Fruit fly (Drosophila melanogaster) whole organism, embryonic: ENCODE data around the gene CG6178.
A peak's percentile ranks its signal among the peaks of the same experiment; 100 is the strongest.

Experiments used
- B-H1 ChIP-seq: fragments of 200-800 bp; sonication (Bioruptor generic); IDR thresholded peaks from 3 replicates; pipeline ENCODE4 v1.3.6; 2022; ENCODE audit warnings: missing biosample characterization, missing genetic modification characterization
- CG10274 ChIP-seq: fragments of 200-800 bp; sonication (Bioruptor generic); optimal IDR thresholded peaks from 3 replicates; lab custom pipeline; 2017; ENCODE audit warnings: missing biosample characterization, mild to moderate bottlenecking, missing genetic modification characterization
- CG10431 ChIP-seq: fragments of 200-800 bp; sonication (Bioruptor generic); optimal IDR thresholded peaks from 3 replicates; lab custom pipeline; 2018; ENCODE audit warnings: missing biosample characterization, mild to moderate bottlenecking, missing genetic modification characterization
- CG12071 ChIP-seq: fragments of 200-800 bp; sonication (Bioruptor generic); optimal IDR thresholded peaks from 3 replicates; lab custom pipeline; 2018; ENCODE audit warnings: missing biosample characterization, mild to moderate bottlenecking, missing genetic modification characterization
- CG12104 ChIP-seq: fragments of 200-800 bp; sonication (Bioruptor generic); optimal IDR thresholded peaks from 3 replicates; lab custom pipeline; 2016; ENCODE audit warnings: missing biosample characterization, missing genetic modification characterization
- CG15011 ChIP-seq: fragments of 200-800 bp; sonication (Bioruptor generic); optimal IDR thresholded peaks from 3 replicates; lab custom pipeline; 2018; ENCODE audit warnings: missing biosample characterization, mild to moderate bottlenecking, missing genetic modification characterization
- CG15514 ChIP-seq: fragments of 200-800 bp; sonication (Bioruptor generic); optimal IDR thresholded peaks from 3 replicates; lab custom pipeline; 2017; ENCODE audit warnings: missing biosample characterization, missing genetic modification characterization, mild to moderate bottlenecking, moderate library complexity, missing genetic modification reagents
- CG16815 ChIP-seq: fragments of 200-800 bp; sonication (Bioruptor generic); optimal IDR thresholded peaks from 3 replicates; lab custom pipeline; 2017; ENCODE audit warnings: missing biosample characterization, mild to moderate bottlenecking, missing genetic modification characterization
- CG17328 ChIP-seq: fragments of 200-800 bp; sonication (Bioruptor generic); IDR thresholded peaks from 2 replicates; pipeline ENCODE4 v1.3.6; 2022; ENCODE audit warnings: missing biosample characterization, missing genetic modification characterization
- CG17361 ChIP-seq: fragments of 200-800 bp; sonication (Bioruptor generic); IDR thresholded peaks from 3 replicates; pipeline ENCODE4 v1.3.6; 2022; ENCODE audit warnings: missing biosample characterization, missing genetic modification characterization
- CG17829 ChIP-seq: fragments of 200-800 bp; optimal IDR thresholded peaks from 2 replicates; lab custom pipeline; 2019; ENCODE audit warnings: missing biosample characterization, mild to moderate bottlenecking, missing genetic modification characterization, moderate library complexity
- CG1792 ChIP-seq: fragments of 200-800 bp; sonication (Bioruptor generic); optimal IDR thresholded peaks from 2 replicates; lab custom pipeline; 2016; ENCODE audit warnings: missing biosample characterization, missing genetic modification characterization
- CG18764 ChIP-seq: fragments of 200-800 bp; sonication (Bioruptor generic); optimal IDR thresholded peaks from 3 replicates; lab custom pipeline; 2016; ENCODE audit warnings: missing biosample characterization, missing genetic modification characterization
- CG2120 ChIP-seq: fragments of 200-800 bp; sonication (Bioruptor generic); optimal IDR thresholded peaks from 3 replicates; lab custom pipeline; 2016; ENCODE audit warnings: missing biosample characterization, missing genetic modification characterization
- CG30431 ChIP-seq: fragments of 200-800 bp; sonication (Bioruptor generic); optimal IDR thresholded peaks from 2 replicates; lab custom pipeline; 2017; ENCODE audit warnings: missing biosample characterization, missing genetic modification characterization
- CG32767 ChIP-seq: fragments of 200-800 bp; sonication (Bioruptor generic); IDR thresholded peaks from 2 replicates; pipeline ENCODE4 v1.3.6; 2022; ENCODE audit warnings: missing biosample characterization, missing genetic modification characterization
- CG3995 ChIP-seq: fragments of 200-800 bp; sonication (Bioruptor generic); optimal IDR thresholded peaks from 3 replicates; lab custom pipeline; 2016; ENCODE audit warnings: missing biosample characterization, missing genetic modification characterization
- CG42726 ChIP-seq: fragments of 200-800 bp; sonication (Bioruptor generic); IDR thresholded peaks from 2 replicates; pipeline ENCODE4 v1.3.6; 2022; ENCODE audit warnings: missing biosample characterization, missing genetic modification characterization; ENCODE audit not compliant: partially characterized antibody
- CG4282 ChIP-seq: fragments of 200-800 bp; sonication (Bioruptor generic); optimal IDR thresholded peaks from 2 replicates; lab custom pipeline; 2016; ENCODE audit warnings: missing biosample characterization, missing genetic modification characterization
- CG6654 ChIP-seq: fragments of 200-800 bp; sonication (Bioruptor generic); optimal IDR thresholded peaks from 2 replicates; lab custom pipeline; 2017; ENCODE audit warnings: missing biosample characterization, mild to moderate bottlenecking, missing genetic modification characterization
- CG6791 ChIP-seq: fragments of 200-800 bp; sonication (Bioruptor generic); IDR thresholded peaks from 3 replicates; pipeline ENCODE4 v1.3.6; 2022; ENCODE audit warnings: missing biosample characterization, missing genetic modification characterization; ENCODE audit not compliant: partially characterized antibody
- CG9817 ChIP-seq: fragments of 200-800 bp; sonication (Bioruptor generic); optimal IDR thresholded peaks from 2 replicates; lab custom pipeline; 2018; ENCODE audit warnings: missing biosample characterization, mild to moderate bottlenecking, missing genetic modification characterization, moderate library complexity
- CHES-1-like ChIP-seq: fragments of 200-800 bp; sonication (Bioruptor generic); optimal IDR thresholded peaks from 2 replicates; lab custom pipeline; 2016; ENCODE audit warnings: missing biosample characterization, missing genetic modification characterization
- E2f1 ChIP-seq: fragments of 200-800 bp; sonication (Bioruptor generic); IDR thresholded peaks from 2 replicates; pipeline ENCODE4 v1.3.6; 2022; ENCODE audit warnings: missing biosample characterization, missing genetic modification characterization
- MBD-R2 ChIP-seq: fragments of 200-800 bp; sonication (Bioruptor generic); IDR thresholded peaks from 2 replicates; pipeline ENCODE4 v1.3.6; 2022; ENCODE audit warnings: missing biosample characterization, missing genetic modification characterization
- MTF-1 ChIP-seq: fragments of 200-800 bp; sonication (Bioruptor generic); optimal IDR thresholded peaks from 2 replicates; lab custom pipeline; 2018; ENCODE audit warnings: missing biosample characterization, mild to moderate bottlenecking, missing genetic modification characterization, borderline replicate concordance
- Nf-YB ChIP-seq: fragments of 200-800 bp; sonication (Bioruptor generic); optimal IDR thresholded peaks from 3 replicates; lab custom pipeline; 2019; ENCODE audit warnings: missing biosample characterization, mild to moderate bottlenecking, missing genetic modification characterization, moderate library complexity
- Ptx1 ChIP-seq: fragments of 200-800 bp; sonication (Bioruptor generic); IDR thresholded peaks from 2 replicates; pipeline ENCODE4 v1.3.6; 2022; ENCODE audit warnings: missing biosample characterization, missing genetic modification characterization
- Rx ChIP-seq: fragments of 200-800 bp; sonication (Bioruptor generic); IDR thresholded peaks from 2 replicates; pipeline ENCODE4 v1.3.6; 2022; ENCODE audit warnings: missing biosample characterization, missing genetic modification characterization
- Scr ChIP-seq: fragments of 200-800 bp; sonication (Bioruptor generic); IDR thresholded peaks from 2 replicates; pipeline ENCODE4 v1.3.6; 2022; ENCODE audit warnings: missing biosample characterization, missing genetic modification characterization; ENCODE audit not compliant: partially characterized antibody
- Side ChIP-seq: fragments of 200-800 bp; sonication (Bioruptor generic); optimal IDR thresholded peaks from 2 replicates; lab custom pipeline; 2016; ENCODE audit warnings: missing biosample characterization, missing genetic modification characterization
- ac ChIP-seq: fragments of 200-800 bp; sonication (Bioruptor generic); optimal IDR thresholded peaks from 3 replicates; lab custom pipeline; 2017; ENCODE audit warnings: missing biosample characterization, mild to moderate bottlenecking, missing genetic modification characterization
- amos ChIP-seq: fragments of 200-800 bp; sonication (Bioruptor generic); IDR thresholded peaks from 2 replicates; pipeline ENCODE4 v1.3.6; 2022; ENCODE audit warnings: missing biosample characterization, missing genetic modification characterization; ENCODE audit not compliant: partially characterized antibody
- ase ChIP-seq: fragments of 200-800 bp; sonication (Bioruptor generic); IDR thresholded peaks from 3 replicates; pipeline ENCODE4 v1.3.6; 2022; ENCODE audit warnings: missing biosample characterization, missing genetic modification characterization
- ato ChIP-seq: fragments of 200-800 bp; sonication (Bioruptor generic); IDR thresholded peaks from 2 replicates; pipeline ENCODE4 v1.3.6; 2022; ENCODE audit warnings: missing biosample characterization, missing genetic modification characterization; ENCODE audit not compliant: partially characterized antibody
- crc ChIP-seq: fragments of 200-800 bp; sonication (Bioruptor generic); optimal IDR thresholded peaks from 2 replicates; lab custom pipeline; 2016; ENCODE audit warnings: missing biosample characterization, missing genetic modification characterization
- crol ChIP-seq: fragments of 200-800 bp; sonication (Bioruptor generic); IDR thresholded peaks from 2 replicates; pipeline ENCODE4 v1.3.6; 2022; ENCODE audit warnings: missing biosample characterization, missing genetic modification characterization
- en ChIP-seq: fragments of 200-800 bp; sonication (Bioruptor generic); optimal IDR thresholded peaks from 2 replicates; lab custom pipeline; 2016; ENCODE audit warnings: missing biosample characterization, missing genetic modification characterization
- fru ChIP-seq: fragments of >200 bp; optimal IDR thresholded peaks from 2 replicates; lab custom pipeline; 2017
- gem ChIP-seq: fragments of 200-800 bp; sonication (Bioruptor generic); optimal IDR thresholded peaks from 2 replicates; lab custom pipeline; 2019; ENCODE audit warnings: missing biosample characterization, mild to moderate bottlenecking, missing genetic modification characterization, moderate library complexity
- gsb ChIP-seq: fragments of 200-800 bp; sonication (Bioruptor generic); IDR thresholded peaks from 2 replicates; pipeline ENCODE4 v1.3.6; 2022; ENCODE audit warnings: missing biosample characterization, missing genetic modification characterization
- hbn ChIP-seq: fragments of 200-800 bp; sonication (Bioruptor generic); IDR thresholded peaks from 2 replicates; pipeline ENCODE4 v1.3.6; 2022; ENCODE audit warnings: missing biosample characterization, missing genetic modification characterization; ENCODE audit not compliant: partially characterized antibody
- maf-S ChIP-seq: fragments of 200-800 bp; sonication (Bioruptor generic); optimal IDR thresholded peaks from 2 replicates; lab custom pipeline; 2016; ENCODE audit warnings: missing biosample characterization, missing genetic modification characterization
- nau ChIP-seq: fragments of 200-800 bp; sonication (Bioruptor generic); optimal IDR thresholded peaks from 3 replicates; lab custom pipeline; 2017; ENCODE audit warnings: missing biosample characterization, mild to moderate bottlenecking, missing genetic modification characterization, missing genetic modification reagents
- pho ChIP-seq: fragments of 200-800 bp; sonication (Bioruptor generic); optimal IDR thresholded peaks from 2 replicates; lab custom pipeline; 2016; ENCODE audit warnings: missing biosample characterization, missing genetic modification characterization
- pum ChIP-seq: fragments of 200-800 bp; sonication (Bioruptor generic); optimal IDR thresholded peaks from 2 replicates; lab custom pipeline; 2016; ENCODE audit warnings: missing biosample characterization, missing genetic modification characterization
- pzg ChIP-seq: fragments of 200-800 bp; sonication (Bioruptor generic); optimal IDR thresholded peaks from 3 replicates; lab custom pipeline; 2018; ENCODE audit warnings: missing biosample characterization, mild to moderate bottlenecking, missing genetic modification characterization, moderate library complexity
- sc ChIP-seq, 3 experiments: fragments of >200 bp in 2 of 3; fragments of 200-800 bp in 1 of 3; sonication (Bioruptor generic) in 1 of 3; optimal IDR thresholded peaks; 2 replicates in 2 of 3; 3 replicates in 1 of 3; lab custom pipeline; 2017; ENCODE audit warnings: mild to moderate bottlenecking in 1 of 3, missing biosample characterization in 1 of 3, missing genetic modification characterization in 1 of 3, missing genetic modification reagents in 1 of 3
- sna ChIP-seq: fragments of 200-800 bp; sonication (Bioruptor generic); IDR thresholded peaks from 2 replicates; pipeline ENCODE4 v1.3.6; 2022; ENCODE audit warnings: missing biosample characterization, missing genetic modification characterization; ENCODE audit not compliant: partially characterized antibody
- wor ChIP-seq: fragments of 200-800 bp; sonication (Bioruptor generic); IDR thresholded peaks from 2 replicates; pipeline ENCODE4 v1.3.6; 2022; ENCODE audit warnings: missing biosample characterization, missing genetic modification characterization
- yki ChIP-seq: fragments of >200 bp; optimal IDR thresholded peaks from 3 replicates; lab custom pipeline; 2018

CG6178 gene

DNA sequence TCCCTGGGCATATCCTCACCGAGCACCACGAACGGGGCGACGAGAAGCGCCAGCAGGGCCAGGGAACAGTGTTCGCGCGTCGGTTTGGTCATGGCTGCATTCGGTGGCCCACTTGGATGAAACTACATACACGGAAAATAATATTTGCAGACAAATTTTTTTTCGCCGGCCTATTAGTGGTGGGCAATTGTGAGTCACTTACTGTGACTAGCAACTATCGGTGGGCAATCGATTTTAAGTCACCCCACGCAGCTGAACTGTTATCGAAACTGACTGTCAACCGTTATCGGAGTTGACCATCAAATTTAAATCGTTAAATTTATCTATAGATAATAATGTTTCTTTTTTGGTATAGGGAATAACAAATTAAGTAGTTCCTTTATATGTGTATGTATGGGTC lies 17.2 kb downstream of the CG6178 start, which contains the start of gene CG5510 (continued):
- no peak for TF ChIP-seq sc (optimal IDR thresholded peaks at IDR 0.05; lab: Kevin White, UChicago)
- TF ChIP-seq sc (GFP tag; optimal IDR thresholded peaks at IDR 0.05; lab: Kevin White, UChicago), result no peak
- TF ChIP-seq CG12071 (GFP tag; lab: Kevin White, UChicago), result no peak
- TF ChIP-seq CG2120 (GFP tag; lab: Kevin White, UChicago), result peak; percentile 78
- no peak for TF ChIP-seq CG17328 (GFP tag; lab: Robert Waterston, UW)
- TF ChIP-seq CG17361 (GFP tag; lab: Robert Waterston, UW), result peak; percentile 52; the same call in 1 of the 3 replicates
- peak; percentile 88 for TF ChIP-seq CG15514
- no peak for TF ChIP-seq crc (GFP tag; lab: Kevin White, UChicago)
- TF ChIP-seq sna (GFP tag; lab: Robert Waterston, UW), result peak; percentile 99
- TF ChIP-seq CG18764 (GFP tag; lab: Kevin White, UChicago), result peak; percentile 3
- no peak for TF ChIP-seq CG12104 (GFP tag; lab: Kevin White, UChicago)
- no peak for TF ChIP-seq crol (GFP tag; lab: Robert Waterston, UW)
- peak; percentile 48; the same call in 1 of the 2 replicates for TF ChIP-seq Ptx1 (GFP tag; lab: Robert Waterston, UW)
- peak; percentile 62 for TF ChIP-seq Side (GFP tag; lab: Kevin White, UChicago)
- peak; percentile 96 for TF ChIP-seq CG42726 (GFP tag; lab: Robert Waterston, UW)
- no peak for TF ChIP-seq wor (GFP tag; lab: Robert Waterston, UW)
- TF ChIP-seq CG17829 (tag; lab: Kevin White, UChicago), result peak; percentile 71
- no peak for TF ChIP-seq fru (lab: Kevin White, UChicago)
- TF ChIP-seq CG1792 (GFP tag; lab: Kevin White, UChicago), result peak; percentile 52
- TF ChIP-seq CG16815 (GFP tag; lab: Kevin White, UChicago), result no peak
- TF ChIP-seq ato (GFP tag; lab: Robert Waterston, UW), result peak; percentile 99
- no peak for TF ChIP-seq CG15011 (GFP tag; lab: Kevin White, UChicago)
- no peak for TF ChIP-seq CG30431 (GFP tag; lab: Kevin White, UChicago)
- peak; percentile 96 for TF ChIP-seq Scr (GFP tag; lab: Robert Waterston, UW)
- peak; percentile 98 for TF ChIP-seq amos (GFP tag; lab: Robert Waterston, UW)
- TF ChIP-seq pum (GFP tag; lab: Kevin White, UChicago), result peak; percentile 52
- no peak for TF ChIP-seq CG4282 (GFP tag; lab: Kevin White, UChicago)
- no peak for TF ChIP-seq CG10274 (GFP tag; lab: Kevin White, UChicago)
- TF ChIP-seq ase (GFP tag; lab: Robert Waterston, UW), result 0 out of 3 replicates have a peak, but pooled peaks have one; percentile 21
- TF ChIP-seq CG32767, result no peak
- TF ChIP-seq Nf-YB (GFP tag; lab: Kevin White, UChicago), result peak; percentile 12
- TF ChIP-seq CG3995 (GFP tag; lab: Kevin White, UChicago), result peak; percentile 100
- peak; percentile 70 for TF ChIP-seq CHES-1-like (GFP tag; lab: Kevin White, UChicago)
- TF ChIP-seq nau, result no peak
- TF ChIP-seq MTF-1 (GFP tag; lab: Kevin White, UChicago), result no peak
- 0 out of 2 replicates have a peak, but pooled peaks have one; percentile 27 for TF ChIP-seq Rx (GFP tag; lab: Robert Waterston, UW)
- peak; percentile 16 for TF ChIP-seq maf-S (GFP tag; lab: Kevin White, UChicago)
- no peak for TF ChIP-seq E2f1 (GFP tag; lab: Robert Waterston, UW)
- peak; percentile 74 for TF ChIP-seq pho
- TF ChIP-seq CG10431, result no peak
- no peak for TF ChIP-seq gsb
- peak; percentile 97 for TF ChIP-seq pzg (GFP tag; lab: Kevin White, UChicago)
- peak; percentile 99 for TF ChIP-seq CG6791 (GFP tag; lab: Robert Waterston, UW)
- peak; percentile 56 for TF ChIP-seq CG9817 (tag; lab: Kevin White, UChicago)
- TF ChIP-seq B-H1 (GFP tag; lab: Robert Waterston, UW), result no peak
- no peak for TF ChIP-seq CG6654 (GFP tag; lab: Kevin White, UChicago)
- TF ChIP-seq MBD-R2 (GFP tag; lab: Robert Waterston, UW), result peak; percentile 98
- TF ChIP-seq hbn, result peak; percentile 98
- TF ChIP-seq en (GFP tag; lab: Kevin White, UChicago), result peak; percentile 12
- no peak for TF ChIP-seq ac (GFP tag; lab: Kevin White, UChicago)
- TF ChIP-seq gem, result no peak
- no peak for TF ChIP-seq yki (lab: Kevin White, UChicago)
